Fruit fly (Drosophila melanogaster) whole organism, embryonic: ENCODE results near the gene Muc14A.
A peak's percentile ranks its signal among the peaks of the same experiment; 100 is the strongest.

Experiments used
- Bdp1 ChIP-seq: fragments of 200-800 bp; sonication (Bioruptor generic); optimal IDR thresholded peaks from 3 replicates; lab custom pipeline; 2016; ENCODE audit warnings: missing biosample characterization, missing genetic modification characterization
- CG11560 ChIP-seq: fragments of 200-800 bp; sonication (Bioruptor generic); IDR thresholded peaks from 3 replicates; pipeline ENCODE4 v1.3.6; 2022; ENCODE audit warnings: missing biosample characterization, missing genetic modification characterization
- CG12744 ChIP-seq: fragments of 200-800 bp; sonication (Bioruptor generic); optimal IDR thresholded peaks from 2 replicates; lab custom pipeline; 2016; ENCODE audit warnings: missing biosample characterization, missing genetic modification characterization
- CG13775 ChIP-seq: fragments of 200-800 bp; sonication (Bioruptor generic); optimal IDR thresholded peaks from 3 replicates; lab custom pipeline; 2017; ENCODE audit warnings: missing biosample characterization, mild to moderate bottlenecking, missing genetic modification characterization
- CG13894 ChIP-seq: fragments of 200-800 bp; sonication (Bioruptor generic); optimal IDR thresholded peaks from 3 replicates; lab custom pipeline; 2018; ENCODE audit warnings: missing biosample characterization, mild to moderate bottlenecking, missing genetic modification characterization, moderate library complexity
- CG14667 ChIP-seq: fragments of 200-800 bp; sonication (Bioruptor generic); IDR thresholded peaks from 2 replicates; pipeline ENCODE4 v1.3.6; 2022; ENCODE audit warnings: missing biosample characterization, missing genetic modification characterization
- CG16813 ChIP-seq: fragments of 200-800 bp; sonication (Bioruptor generic); IDR thresholded peaks from 3 replicates; pipeline ENCODE4 v1.3.6; 2022; ENCODE audit warnings: missing biosample characterization, missing genetic modification characterization; ENCODE audit not compliant: partially characterized antibody
- CG17612 ChIP-seq: fragments of 200-800 bp; sonication (Bioruptor generic); IDR thresholded peaks from 2 replicates; pipeline ENCODE4 v1.3.6; 2022; ENCODE audit warnings: missing biosample characterization, missing genetic modification characterization
- CG2202 ChIP-seq: fragments of 200-800 bp; sonication (Bioruptor generic); optimal IDR thresholded peaks from 2 replicates; lab custom pipeline; 2018; ENCODE audit warnings: missing biosample characterization, mild to moderate bottlenecking, missing genetic modification characterization
- CG2712 ChIP-seq: fragments of 200-800 bp; optimal IDR thresholded peaks from 3 replicates; lab custom pipeline; 2019; ENCODE audit warnings: missing biosample characterization, mild to moderate bottlenecking, missing genetic modification characterization, moderate library complexity
- CG30403 ChIP-seq: fragments of 200-800 bp; sonication (Bioruptor generic); optimal IDR thresholded peaks from 3 replicates; lab custom pipeline; 2016; ENCODE audit warnings: missing biosample characterization, missing genetic modification characterization
- CG6689 ChIP-seq: fragments of 200-800 bp; sonication (Bioruptor generic); IDR thresholded peaks from 2 replicates; pipeline ENCODE4 v1.3.6; 2022; ENCODE audit warnings: missing biosample characterization, missing genetic modification characterization
- CG7271 ChIP-seq: fragments of 200-800 bp; sonication (Bioruptor generic); optimal IDR thresholded peaks from 2 replicates; lab custom pipeline; 2018; ENCODE audit warnings: missing biosample characterization, mild to moderate bottlenecking, missing genetic modification characterization, moderate library complexity
- CG8290 ChIP-seq, 3 experiments: fragments of 200-800 bp; sonication (Bioruptor generic); optimal IDR thresholded peaks; 2 replicates each; lab custom pipeline; 2016 to 2019; ENCODE audit warnings: missing biosample characterization in 3 of 3, missing genetic modification characterization in 3 of 3, mild to moderate bottlenecking in 2 of 3, moderate library complexity in 1 of 3
- CG9797 ChIP-seq: fragments of 200-800 bp; sonication (Bioruptor generic); optimal IDR thresholded peaks from 3 replicates; lab custom pipeline; 2018; ENCODE audit warnings: missing biosample characterization, mild to moderate bottlenecking, missing genetic modification characterization
- CG9932 ChIP-seq: fragments of 200-800 bp; sonication (Bioruptor generic); IDR thresholded peaks from 2 replicates; pipeline ENCODE4 v1.3.6; 2022; ENCODE audit warnings: missing biosample characterization, missing genetic modification characterization
- Deaf1 ChIP-seq: fragments of 200-800 bp; optimal IDR thresholded peaks from 3 replicates; lab custom pipeline; 2019; ENCODE audit warnings: missing biosample characterization, mild to moderate bottlenecking, missing genetic modification characterization, moderate library complexity
- Fer2 ChIP-seq: fragments of 200-800 bp; sonication (Bioruptor generic); optimal IDR thresholded peaks from 2 replicates; lab custom pipeline; 2018; ENCODE audit warnings: missing biosample characterization, mild to moderate bottlenecking, missing genetic modification characterization, moderate library complexity
- Jarid2 ChIP-seq: fragments of 200-800 bp; sonication (Bioruptor generic); optimal IDR thresholded peaks from 3 replicates; lab custom pipeline; 2017; ENCODE audit warnings: mild to moderate bottlenecking, missing biosample characterization, missing genetic modification reagents, missing genetic modification characterization
- Rx ChIP-seq: fragments of 200-800 bp; sonication (Bioruptor generic); IDR thresholded peaks from 2 replicates; pipeline ENCODE4 v1.3.6; 2022; ENCODE audit warnings: missing biosample characterization, missing genetic modification characterization
- Trl ChIP-seq, 3 experiments: fragments of >200 bp in 2 of 3; fragments of 200-800 bp in 1 of 3; sonication (Bioruptor generic) in 1 of 3; optimal IDR thresholded peaks; 2 replicates in 1 of 3; 3 replicates in 2 of 3; lab custom pipeline; 2016 to 2017; ENCODE audit warnings: missing biosample characterization in 1 of 3, missing genetic modification characterization in 1 of 3
- abd-A ChIP-seq: fragments of 200-800 bp; sonication (Bioruptor generic); optimal IDR thresholded peaks from 3 replicates; lab custom pipeline; 2019; ENCODE audit warnings: missing biosample characterization, mild to moderate bottlenecking, missing genetic modification characterization, moderate library complexity
- ap ChIP-seq: fragments of 200-800 bp; sonication (Bioruptor generic); IDR thresholded peaks from 2 replicates; pipeline ENCODE4 v1.3.6; 2022; ENCODE audit warnings: missing biosample characterization, missing genetic modification characterization
- bab2 ChIP-seq: fragments of 200-800 bp; sonication (Bioruptor generic); optimal IDR thresholded peaks from 2 replicates; lab custom pipeline; 2016; ENCODE audit warnings: missing biosample characterization, missing genetic modification characterization
- btn ChIP-seq: fragments of 200-800 bp; sonication (Bioruptor generic); optimal IDR thresholded peaks from 2 replicates; lab custom pipeline; 2016; ENCODE audit warnings: missing biosample characterization, missing genetic modification characterization
- ewg ChIP-seq: fragments of 200-800 bp; sonication (Bioruptor generic); optimal IDR thresholded peaks from 3 replicates; lab custom pipeline; 2017; ENCODE audit warnings: mild to moderate bottlenecking, missing biosample characterization, missing genetic modification reagents, missing genetic modification characterization
- gcm2 ChIP-seq: fragments of 200-800 bp; sonication (Bioruptor generic); optimal IDR thresholded peaks from 2 replicates; lab custom pipeline; 2016; ENCODE audit warnings: missing biosample characterization, missing genetic modification characterization
- gsb-n ChIP-seq: fragments of 200-800 bp; sonication (Bioruptor generic); optimal IDR thresholded peaks from 3 replicates; lab custom pipeline; 2018; ENCODE audit warnings: missing biosample characterization, mild to moderate bottlenecking, missing genetic modification characterization
- her ChIP-seq: fragments of 200-800 bp; sonication (Bioruptor generic); optimal IDR thresholded peaks from 2 replicates; lab custom pipeline; 2016; ENCODE audit warnings: missing biosample characterization, missing genetic modification characterization
- hkb ChIP-seq, 2 experiments: fragments of 200-800 bp in 1 of 2; fragments of >200 bp in 1 of 2; sonication (Bioruptor generic) in 1 of 2; IDR thresholded peaks in 1 of 2; optimal IDR thresholded peaks in 1 of 2; 2 replicates each; pipeline versions ENCODE4 v1.3.6 to Lab custom; 2017 to 2022; ENCODE audit warnings: missing biosample characterization in 1 of 2, missing genetic modification characterization in 1 of 2
- luna ChIP-seq: fragments of 200-800 bp; sonication (Bioruptor generic); optimal IDR thresholded peaks from 2 replicates; lab custom pipeline; 2016; ENCODE audit warnings: missing biosample characterization, missing genetic modification characterization
- nerfin-1 ChIP-seq: fragments of 200-800 bp; sonication (Bioruptor generic); optimal IDR thresholded peaks from 3 replicates; lab custom pipeline; 2019; ENCODE audit warnings: missing biosample characterization, mild to moderate bottlenecking, missing genetic modification characterization, moderate library complexity
- otp ChIP-seq: fragments of 200-800 bp; sonication (Bioruptor generic); IDR thresholded peaks from 3 replicates; pipeline ENCODE4, ENCODE4 v1.3.6; 2022; ENCODE audit warnings: missing biosample characterization, missing genetic modification characterization
- run ChIP-seq: fragments of 200-800 bp; sonication (Bioruptor generic); optimal IDR thresholded peaks from 3 replicates; lab custom pipeline; 2018; ENCODE audit warnings: missing biosample characterization, mild to moderate bottlenecking, missing genetic modification characterization
- sd ChIP-seq: fragments of 200-800 bp; sonication (Bioruptor generic); optimal IDR thresholded peaks from 3 replicates; lab custom pipeline; 2018; ENCODE audit warnings: missing biosample characterization, mild to moderate bottlenecking, missing genetic modification characterization, moderate library complexity
- sens ChIP-seq: fragments of 200-800 bp; sonication (Bioruptor generic); peaks from one replicate; lab custom pipeline; 2016; ENCODE audit warnings: missing biosample characterization, missing genetic modification characterization
- slbo ChIP-seq: fragments of 200-800 bp; sonication (Bioruptor generic); IDR thresholded peaks from 2 replicates; pipeline ENCODE4 v1.3.6; 2022; ENCODE audit warnings: missing biosample characterization, missing genetic modification characterization
- z ChIP-seq: fragments of 200-800 bp; sonication (Bioruptor generic); IDR thresholded peaks from 3 replicates; pipeline ENCODE4 v1.3.6; 2022; ENCODE audit warnings: missing biosample characterization, missing genetic modification characterization

The Muc14A gene

dm6 chrX:16008814-16009213 is at the start of gene Muc14A:
Gene Muc14A (plus strand): TSS chrX:16009114.
- TF ChIP-seq ap (GFP tag; lab: Robert Waterston, UW) (no peak), Bdp1 (GFP tag; lab: Kevin White, UChicago) (no peak), z (GFP tag; lab: Robert Waterston, UW) (no peak), bab2 (GFP tag; lab: Kevin White, UChicago) (no peak), slbo (GFP tag; lab: Robert Waterston, UW) (no peak), CG9797 (GFP tag; lab: Kevin White, UChicago) (no peak), btn (GFP tag; lab: Kevin White, UChicago) (no peak), otp (GFP tag; lab: Robert Waterston, UW) (no peak), gcm2 (GFP tag; lab: Kevin White, UChicago) (no peak), Rx (GFP tag; lab: Robert Waterston, UW) (no peak), abd-A (tag; lab: Kevin White, UChicago) (no peak), CG30403 (no peak), hkb (optimal IDR thresholded peaks at IDR 0.05; lab: Kevin White, UChicago) (no peak), hkb (GFP tag; IDR thresholded peaks at IDR 0.05; lab: Robert Waterston, UW) (no peak), CG6689 (no peak), gsb-n (tag; lab: Kevin White, UChicago) (no peak), Fer2 (no peak), CG13775 (no peak), CG16813 (GFP tag; lab: Robert Waterston, UW) (no peak)

- no peak for TF ChIP-seq luna
- TF ChIP-seq CG8290 (GFP tag; optimal IDR thresholded peaks at IDR 0.05; lab: Kevin White, UChicago), result peak; percentile 83
- TF ChIP-seq CG8290 (tag; optimal IDR thresholded peaks at IDR 0.05; lab: Kevin White, UChicago), result peak in 1 of 2 experiments; percentile 76
- no peak for TF ChIP-seq CG9932 (GFP tag; lab: Robert Waterston, UW)
- TF ChIP-seq CG2712 (tag; lab: Kevin White, UChicago), result no peak
- no peak for TF ChIP-seq Jarid2 (GFP tag; lab: Kevin White, UChicago)
- no peak for TF ChIP-seq CG7271 (tag; lab: Kevin White, UChicago)
- no peak for TF ChIP-seq CG14667
- TF ChIP-seq CG2202 (tag; lab: Kevin White, UChicago), result no peak
- TF ChIP-seq CG17612 (GFP tag; lab: Robert Waterston, UW), result peak; percentile 67
- no peak for TF ChIP-seq CG11560 (tag; lab: Robert Waterston, UW)
- TF ChIP-seq run (tag; lab: Kevin White, UChicago), result no peak
- peak; percentile 25 for TF ChIP-seq sens (GFP tag; lab: Kevin White, UChicago)
Measured at dm6 chrX:15969577-15969976, 39.3 kb upstream of the Muc14A start.

dm6 chrX:15971574-15971973 is 37.3 kb upstream of the Muc14A start:
- TF ChIP-seq Deaf1 (tag; lab: Kevin White, UChicago) (peak; percentile 5), nerfin-1 (tag; lab: Kevin White, UChicago) (peak; percentile 96), abd-A (tag; lab: Kevin White, UChicago) (peak; percentile 31), her (GFP tag; lab: Kevin White, UChicago) (no peak), ewg (peak; percentile 56), CG12744 (no peak), CG13894 (peak; percentile 29), Trl (optimal IDR thresholded peaks at IDR 0.05; lab: Kevin White, UChicago) (peak in 1 of 2 experiments; percentile 17), Trl (GFP tag; optimal IDR thresholded peaks at IDR 0.05; lab: Kevin White, UChicago) (no peak), sd (tag; lab: Kevin White, UChicago) (peak; percentile 55)
